Worm (Caenorhabditis elegans): Measurements from ENCODE around the gene clec-48.

DNA sequence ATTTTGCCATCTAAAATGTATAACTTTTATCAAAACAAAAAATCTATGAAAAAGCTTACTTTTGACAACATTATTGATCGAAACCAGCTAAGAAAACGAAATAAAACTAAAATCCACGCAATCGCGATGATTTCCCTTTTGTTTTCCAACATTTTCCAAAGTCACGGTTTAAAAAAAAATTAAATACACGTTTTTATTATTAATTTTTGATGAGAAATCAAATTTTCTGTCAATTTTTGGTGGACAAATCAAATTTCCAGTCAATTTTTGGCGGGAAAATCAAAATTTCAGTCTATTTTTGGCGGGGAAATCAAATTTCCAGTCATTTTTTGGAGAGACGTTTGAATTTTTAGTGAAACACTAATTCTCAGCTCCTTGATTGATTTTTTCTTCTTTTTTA is 6.9 kb downstream of the clec-48 start, which contains the start of gene C14A6.5:
- TF ChIP-seq lin-35 (GFP tag; optimal IDR thresholded peaks at IDR 0.05) (no peak), pha-4 (tag; optimal IDR thresholded peaks at IDR 0.05) (no peak), F22D6.2 (tag; optimal IDR thresholded peaks at IDR 0.05) (no peak), dpff-1 (tag; optimal IDR thresholded peaks at IDR 0.05) (no peak), F37B4.10 (GFP tag; IDR thresholded peaks at IDR 0.05) (no peak), lsy-27 (tag; optimal IDR thresholded peaks at IDR 0.05; ENCODE audit: borderline replicate concordance, insufficient read depth) (no peak), nhr-90 (tag; optimal IDR thresholded peaks at IDR 0.05) (no peak), unc-130 (GFP tag; optimal IDR thresholded peaks at IDR 0.05) (no peak), snpc-4 (GFP tag; optimal IDR thresholded peaks at IDR 0.05) (no peak), snpc-4 (tag; optimal IDR thresholded peaks at IDR 0.05) (no peak), F57C9.4 (tag; optimal IDR thresholded peaks at IDR 0.05) (no peak), akir-1 (GFP tag; optimal IDR thresholded peaks at IDR 0.05) (no peak), ama-1 (optimal IDR thresholded peaks at IDR 0.05) (no peak), ama-1 (GFP tag; optimal IDR thresholded peaks at IDR 0.05) (no peak), lin-40 (tag; optimal IDR thresholded peaks at IDR 0.05) (no peak), efl-1 (GFP tag; optimal IDR thresholded peaks at IDR 0.05) (no peak)

Measured in whole organism, young adult.